Worm (Caenorhabditis elegans): ENCODE measurements around the gene wars-1.
A peak's percentile ranks its signal among the peaks of the same experiment; 100 is the strongest.

The wars-1 gene

DNA sequence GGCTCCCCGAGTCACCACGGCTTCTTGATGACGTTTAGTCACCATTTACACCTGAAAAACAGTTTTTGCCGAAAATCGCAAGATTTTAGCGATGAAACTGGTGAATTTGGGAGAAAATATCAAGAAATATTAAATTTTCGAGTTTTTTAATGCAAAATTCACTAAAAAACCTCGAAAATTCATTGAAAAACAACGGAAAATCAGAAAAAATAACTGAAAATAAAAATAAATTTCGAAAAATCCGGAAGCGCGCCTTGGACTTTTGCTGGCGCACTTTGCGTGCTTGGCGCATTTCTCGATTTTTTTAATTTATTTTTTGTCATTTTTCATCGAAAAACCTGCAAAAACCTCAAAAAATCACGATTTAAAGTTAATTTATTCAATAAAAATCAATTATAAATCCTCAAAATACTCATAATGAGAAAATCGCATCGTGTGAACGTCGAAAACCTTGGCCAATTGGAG, 35.9 kb upstream of the wars-1 start, which contains the start of gene emb-4 (continued):
- no peak for TF ChIP-seq fos-1 (tag; optimal IDR thresholded peaks at IDR 0.05)
- TF ChIP-seq lsy-2 (tag; optimal IDR thresholded peaks at IDR 0.05), result peak; percentile 67 to 71
- TF ChIP-seq pag-3 (tag; optimal IDR thresholded peaks at IDR 0.05; ENCODE audit: borderline replicate concordance, insufficient read depth), result no peak
- TF ChIP-seq hlh-4 (tag; optimal IDR thresholded peaks at IDR 0.05), result no peak
- TF ChIP-seq nhr-19 (GFP tag; conservative IDR thresholded peaks at IDR 0.05), result peak; percentile 81
- TF ChIP-seq skn-1 (tag; optimal IDR thresholded peaks at IDR 0.05), result peak; percentile 55
- TF ChIP-seq F16B12.6 (tag; optimal IDR thresholded peaks at IDR 0.05), result peak; percentile 11
- TF ChIP-seq nhr-47 (tag; optimal IDR thresholded peaks at IDR 0.05), result peak; percentile 76
- TF ChIP-seq irx-1 (tag; optimal IDR thresholded peaks at IDR 0.05), result peak; percentile 58
- TF ChIP-seq mep-1 (tag; optimal IDR thresholded peaks at IDR 0.05), result peak; percentile 88
- TF ChIP-seq C16A3.4 (tag; optimal IDR thresholded peaks at IDR 0.05), result peak; percentile 17
- TF ChIP-seq ztf-11 (tag; optimal IDR thresholded peaks at IDR 0.05), result peak in 1 of 2 experiments; percentile 35
- peak; percentile 31 for TF ChIP-seq lin-39 (tag; optimal IDR thresholded peaks at IDR 0.05)
- no peak for TF ChIP-seq hlh-17 (GFP tag; optimal IDR thresholded peaks at IDR 0.05; ENCODE audit: borderline replicate concordance)
- TF ChIP-seq snu-23 (GFP tag; optimal IDR thresholded peaks at IDR 0.05), result peak; percentile 67
- no peak for TF ChIP-seq zag-1 (tag; optimal IDR thresholded peaks at IDR 0.05)
- peak; percentile 42 for TF ChIP-seq unc-86 (tag; optimal IDR thresholded peaks at IDR 0.05)
- peak; percentile 26; the same call in 1 of the 2 replicates for TF ChIP-seq isw-1 (GFP tag; IDR thresholded peaks at IDR 0.05)
- TF ChIP-seq dpl-1 (GFP tag; optimal IDR thresholded peaks at IDR 0.05), result peak; percentile 62 to 71 (median 68)
- peak; percentile 57 for TF ChIP-seq xbp-1 (tag; optimal IDR thresholded peaks at IDR 0.05)
- no peak for TF ChIP-seq ceh-90 (tag; optimal IDR thresholded peaks at IDR 0.05)
- peak; percentile 57 to 61 for TF ChIP-seq lin-35 (GFP tag; optimal IDR thresholded peaks at IDR 0.05)
- TF ChIP-seq fkh-8 (tag; optimal IDR thresholded peaks at IDR 0.05), result peak; percentile 41
- peak; percentile 37 to 69 (median 65) for TF ChIP-seq ceh-82 (tag; optimal IDR thresholded peaks at IDR 0.05)
- peak; percentile 26 for TF ChIP-seq blmp-1 (tag; optimal IDR thresholded peaks at IDR 0.05)
- peak; percentile 69 for TF ChIP-seq rnt-1 (tag; optimal IDR thresholded peaks at IDR 0.05)
- peak in 2 of 6 experiments; percentile 5 to 9 for TF ChIP-seq elt-3 (tag; optimal IDR thresholded peaks at IDR 0.05)
- no peak for TF ChIP-seq hpl-2 (GFP tag; optimal IDR thresholded peaks at IDR 0.05)
- TF ChIP-seq efl-1 (optimal IDR thresholded peaks at IDR 0.05), result peak; percentile 30 to 65
- TF ChIP-seq efl-1 (GFP tag; optimal IDR thresholded peaks at IDR 0.05 in 1 of 2), result peak; percentile 74 to 96
- no peak for TF ChIP-seq ets-5 (GFP tag; IDR thresholded peaks at IDR 0.05)
- peak; percentile 65 for TF ChIP-seq nhr-20 (tag; optimal IDR thresholded peaks at IDR 0.05)
- no peak for TF ChIP-seq ceh-8 (GFP tag; optimal IDR thresholded peaks at IDR 0.05)
- no peak for TF ChIP-seq egl-13 (tag; optimal IDR thresholded peaks at IDR 0.05)
- no peak for TF ChIP-seq tlp-1 (tag; optimal IDR thresholded peaks at IDR 0.05)
- TF ChIP-seq snpc-4 (tag; optimal IDR thresholded peaks at IDR 0.05), result peak; percentile 41
- peak; percentile 31 for TF ChIP-seq nhr-90 (tag; optimal IDR thresholded peaks at IDR 0.05; ENCODE audit: poor library complexity)
- no peak for TF ChIP-seq ceh-88 (GFP tag; IDR thresholded peaks at IDR 0.05)
- no peak for TF ChIP-seq efl-3 (GFP tag; optimal IDR thresholded peaks at IDR 0.05)
- TF ChIP-seq lin-14 (GFP tag; optimal IDR thresholded peaks at IDR 0.05), result no peak

DNA sequence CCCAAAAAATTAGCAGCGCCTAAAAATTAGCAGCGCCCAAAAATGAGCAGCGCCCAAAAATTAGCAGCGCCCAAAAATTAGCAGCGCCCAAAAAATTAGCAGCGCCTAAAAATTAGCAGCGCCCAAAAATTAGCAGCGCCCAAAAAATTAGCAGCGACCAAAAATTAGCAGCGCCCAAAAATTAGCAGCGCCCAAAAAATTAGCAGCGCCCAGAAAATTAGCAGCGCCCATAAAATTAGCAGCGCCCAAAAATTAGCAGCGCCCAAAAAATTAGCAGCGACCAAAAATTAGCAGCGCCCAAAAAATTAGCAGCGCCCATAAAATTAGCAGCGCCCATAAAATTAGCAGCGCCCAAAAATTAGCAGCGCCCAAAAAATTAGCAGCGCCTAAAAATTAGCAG, 24.0 kb upstream of the wars-1 start:
- TF ChIP-seq nhr-19 (GFP tag; conservative IDR thresholded peaks at IDR 0.05), result peak; percentile 23

DNA sequence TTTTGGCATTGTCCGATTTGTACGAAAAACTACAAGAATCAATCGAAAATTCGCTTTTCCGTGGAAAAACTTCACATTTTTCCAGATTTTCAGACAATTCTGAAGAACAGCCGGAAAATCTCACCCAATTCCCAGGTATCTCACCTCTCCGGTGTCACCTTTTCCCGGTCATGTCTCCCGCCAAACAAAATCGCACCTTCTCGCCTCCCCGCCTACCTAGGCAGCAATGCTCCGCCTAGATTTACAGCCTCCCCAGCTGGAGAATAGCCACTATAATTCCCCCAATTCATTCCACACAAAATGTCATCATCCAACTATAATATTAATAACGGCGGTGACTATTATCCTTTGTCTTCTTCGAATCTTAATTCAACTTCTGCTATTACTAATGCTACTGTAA, 14.8 kb upstream of the wars-1 start, which contains the start of gene ceh-51:
Gene ceh-51, plus strand, starts transcription at position 301 of the 400 bp plus-strand sequence.
- TF ChIP-seq sup-37 (GFP tag; optimal IDR thresholded peaks at IDR 0.05) (no peak), lin-13 (GFP tag; optimal IDR thresholded peaks at IDR 0.05) (no peak), nhr-47 (tag; optimal IDR thresholded peaks at IDR 0.05) (no peak), nhr-76 (tag; optimal IDR thresholded peaks at IDR 0.05) (no peak), unc-86 (tag; optimal IDR thresholded peaks at IDR 0.05) (no peak)

Data from whole organism, L1 larva.